Worm (Caenorhabditis elegans) whole organism, L4 larva: ENCODE data around the gene pho-8.

ENCODE experiments used
- F10B5.3 ChIP-seq: sonication (generic microtip); optimal IDR thresholded peaks from 2 replicates; lab custom pipeline; 2016; ENCODE audit warnings: mild to moderate bottlenecking, missing genetic modification characterization, missing compliant biosample characterization
- T20F7.1 ChIP-seq: fragments of 200-800 bp; sonication (Bioruptor generic); optimal IDR thresholded peaks from 2 replicates; lab custom pipeline; 2018; ENCODE audit warnings: mild to moderate bottlenecking, missing genetic modification characterization, missing compliant biosample characterization
- T26A8.4 ChIP-seq: fragments of 200-800 bp; sonication (Bioruptor generic); IDR thresholded peaks from 2 replicates; pipeline ENCODE4 v1.3.6; 2022; ENCODE audit warnings: missing genetic modification characterization, missing compliant biosample characterization
- Y75B8A.6 ChIP-seq: fragments of 200-800 bp; sonication (Bioruptor generic); IDR thresholded peaks from 2 replicates; pipeline ENCODE4 v1.3.6; 2022; ENCODE audit warnings: missing genetic modification reagents, missing genetic modification characterization, missing compliant biosample characterization
- aha-1 ChIP-seq: fragments of 150-350 bp; peaks from one replicate; lab custom pipeline; 2014; ENCODE audit warnings: missing biosample characterization, missing genetic modification characterization
- ama-1 ChIP-seq: fragments of 150-350 bp; optimal IDR thresholded peaks from 2 replicates; lab custom pipeline; 2014; ENCODE audit warnings: inconsistent platforms, mixed read lengths
- ceh-20 ChIP-seq: fragments of 200-800 bp; sonication (Bioruptor generic); IDR thresholded peaks from 2 replicates; pipeline ENCODE4 v1.3.6; 2022; ENCODE audit warnings: missing genetic modification reagents, missing genetic modification characterization, missing compliant biosample characterization
- daf-16 ChIP-seq, 3 experiments: sonication (generic microtip); optimal IDR thresholded peaks; 2 replicates each; lab custom pipeline; 2016 to 2017; ENCODE audit warnings: missing genetic modification characterization in 3 of 3, missing genetic modification reagents in 3 of 3, mild to moderate bottlenecking in 2 of 3, missing compliant biosample characterization in 2 of 3, missing biosample characterization in 1 of 3, moderate library complexity in 1 of 3
- dmd-6 ChIP-seq: fragments of 200-800 bp; sonication (Bioruptor generic); IDR thresholded peaks from 2 replicates; pipeline ENCODE4 v1.3.6; 2022; ENCODE audit warnings: missing genetic modification reagents, missing genetic modification characterization, missing compliant biosample characterization
- dmd-8 ChIP-seq: fragments of 200-800 bp; sonication (Bioruptor generic); IDR thresholded peaks from 2 replicates; pipeline ENCODE4 v1.3.6; 2022; ENCODE audit warnings: missing genetic modification characterization, missing compliant biosample characterization
- dve-1 ChIP-seq: sonication (generic microtip); optimal IDR thresholded peaks from 2 replicates; lab custom pipeline; 2017; ENCODE audit warnings: antibody characterized with exemption, mild to moderate bottlenecking, missing genetic modification characterization, missing compliant biosample characterization; ENCODE audit not compliant: insufficient read depth
- fos-1 ChIP-seq: fragments of 150-350 bp; optimal IDR thresholded peaks from 2 replicates; lab custom pipeline; 2014; ENCODE audit warnings: missing biosample characterization, missing genetic modification characterization
- hif-1 ChIP-seq, 2 experiments: sonication (generic microtip); optimal IDR thresholded peaks; 2 replicates each; lab custom pipeline; 2016 to 2017; ENCODE audit warnings: missing compliant biosample characterization in 2 of 2, missing genetic modification characterization in 2 of 2, missing genetic modification reagents in 2 of 2, missing genotype in 2 of 2, mild to moderate bottlenecking in 1 of 2
- hlh-11 ChIP-seq: fragments of 200-800 bp; sonication (Bioruptor generic); optimal IDR thresholded peaks from 2 replicates; lab custom pipeline; 2018; ENCODE audit warnings: mild to moderate bottlenecking, missing genetic modification characterization, missing compliant biosample characterization
- hlh-30 ChIP-seq: sonication (generic microtip); optimal IDR thresholded peaks from 2 replicates; lab custom pipeline; 2017; ENCODE audit warnings: antibody characterized with exemption, mild to moderate bottlenecking, missing genetic modification characterization, missing compliant biosample characterization; ENCODE audit not compliant: insufficient read depth
- hmg-1.1 ChIP-seq: fragments of 200-800 bp; sonication (Bioruptor generic); IDR thresholded peaks from 2 replicates; pipeline ENCODE4 v1.3.6; 2022; ENCODE audit warnings: missing genetic modification reagents, missing genetic modification characterization, missing compliant biosample characterization
- lin-1 ChIP-seq: fragments of 200-800 bp; sonication (Bioruptor generic); IDR thresholded peaks from 2 replicates; pipeline ENCODE4 v1.3.6; 2022; ENCODE audit warnings: missing genetic modification reagents, missing genetic modification characterization, missing compliant biosample characterization
- lin-38 ChIP-seq: fragments of 200-800 bp; sonication (Bioruptor generic); IDR thresholded peaks from 2 replicates; pipeline ENCODE4 v1.3.6; 2022; ENCODE audit warnings: missing genetic modification reagents, missing genetic modification characterization, missing compliant biosample characterization
- lsy-2 ChIP-seq, 2 experiments: fragments of 150-350 bp in 1 of 2; sonication (generic microtip) in 1 of 2; optimal IDR thresholded peaks; 2 replicates each; lab custom pipeline; 2014 to 2017; ENCODE audit warnings: missing biosample characterization in 2 of 2, missing genetic modification characterization in 2 of 2
- mdl-1 ChIP-seq, 2 experiments: fragments of 150-350 bp in 1 of 2; sonication (generic microtip) in 1 of 2; optimal IDR thresholded peaks; 2 replicates each; lab custom pipeline; 2014 to 2017; ENCODE audit warnings: missing biosample characterization in 2 of 2, missing genetic modification characterization in 2 of 2
- mdt-29 ChIP-seq: fragments of 200-800 bp; sonication (Bioruptor generic); IDR thresholded peaks from 2 replicates; pipeline ENCODE4 v1.3.6; 2022; ENCODE audit warnings: missing genetic modification reagents, missing genetic modification characterization, missing compliant biosample characterization
- mep-1 ChIP-seq: fragments of 150-350 bp; sonication (generic microtip); optimal IDR thresholded peaks from 3 replicates; lab custom pipeline; 2014; ENCODE audit warnings: missing biosample characterization, missing genetic modification characterization
- mxl-3 ChIP-seq: fragments of 200-800 bp; sonication (Bioruptor generic); optimal IDR thresholded peaks from 2 replicates; lab custom pipeline; 2018; ENCODE audit warnings: mild to moderate bottlenecking, missing genetic modification characterization, missing compliant biosample characterization
- nhr-10 ChIP-seq: fragments of 150-350 bp; optimal IDR thresholded peaks from 2 replicates; lab custom pipeline; 2014; ENCODE audit warnings: missing biosample characterization, missing genetic modification characterization
- nhr-102 ChIP-seq: sonication (generic microtip); optimal IDR thresholded peaks from 2 replicates; lab custom pipeline; 2016; ENCODE audit warnings: mild to moderate bottlenecking, missing genetic modification characterization, moderate library complexity, missing compliant biosample characterization
- nhr-11 ChIP-seq: fragments of 150-350 bp; optimal IDR thresholded peaks from 2 replicates; lab custom pipeline; 2014; ENCODE audit warnings: missing biosample characterization, missing genetic modification characterization
- nhr-28 ChIP-seq: fragments of 150-350 bp; optimal IDR thresholded peaks from 2 replicates; lab custom pipeline; 2014; ENCODE audit warnings: missing biosample characterization, missing genetic modification characterization
- nhr-41 ChIP-seq: fragments of 200-800 bp; sonication (Bioruptor generic); IDR thresholded peaks from 2 replicates; pipeline ENCODE4 v1.3.6; 2022; ENCODE audit warnings: missing genetic modification reagents, missing genetic modification characterization, missing compliant biosample characterization
- nhr-6 ChIP-seq: fragments of 150-350 bp; optimal IDR thresholded peaks from 2 replicates; lab custom pipeline; 2014; ENCODE audit warnings: missing biosample characterization, missing genetic modification characterization
- nhr-77 ChIP-seq: fragments of 150-350 bp; optimal IDR thresholded peaks from 2 replicates; lab custom pipeline; 2014; ENCODE audit warnings: missing biosample characterization, missing genetic modification characterization
- pha-4 ChIP-seq, 2 experiments: fragments of 150-350 bp in 1 of 2; fragments of 200-800 bp in 1 of 2; sonication (Bioruptor generic) in 1 of 2; IDR thresholded peaks in 1 of 2; optimal IDR thresholded peaks in 1 of 2; 2 replicates each; pipeline versions ENCODE4 v1.3.6 to Lab custom; 2014 to 2022; ENCODE audit warnings: missing genetic modification characterization in 2 of 2, missing genetic modification reagents in 2 of 2, missing biosample characterization in 1 of 2, missing compliant biosample characterization in 1 of 2
- php-3 ChIP-seq: fragments of 200-800 bp; sonication (Bioruptor generic); IDR thresholded peaks from 2 replicates; pipeline ENCODE4 v1.3.6; 2022; ENCODE audit warnings: missing genetic modification reagents, missing genetic modification characterization, missing compliant biosample characterization
- pqm-1 ChIP-seq: sonication (generic microtip); optimal IDR thresholded peaks from 2 replicates; lab custom pipeline; 2017; ENCODE audit warnings: missing biosample characterization, missing genetic modification characterization
- snpc-1.2 ChIP-seq: fragments of 200-800 bp; sonication (Bioruptor generic); IDR thresholded peaks from 2 replicates; pipeline ENCODE4 v1.3.6; 2022; ENCODE audit warnings: missing genetic modification reagents, missing genetic modification characterization, missing compliant biosample characterization
- tag-97 ChIP-seq: fragments of 200-800 bp; sonication (Bioruptor generic); IDR thresholded peaks from 2 replicates; pipeline ENCODE4 v1.3.6; 2022; ENCODE audit warnings: missing genetic modification characterization, missing compliant biosample characterization
- unc-62 ChIP-seq, 3 experiments: fragments of 150-350 bp in 1 of 3; sonication (generic microtip); optimal IDR thresholded peaks in 2 of 3; peaks in 1 of 3; 1 replicate in 1 of 3; 2 replicates in 2 of 3; lab custom pipeline; 2014 to 2017; ENCODE audit warnings: missing biosample characterization in 3 of 3, missing genetic modification characterization in 3 of 3, missing genetic modification reagents in 3 of 3, missing genotype in 1 of 3
- zfp-3 ChIP-seq: fragments of 200-800 bp; sonication (Bioruptor generic); conservative IDR thresholded peaks from 2 replicates; pipeline ENCODE4 v1.3.6; 2022; ENCODE audit warnings: missing genetic modification reagents, missing genetic modification characterization, missing compliant biosample characterization
- zip-2 ChIP-seq: fragments of 150-350 bp; optimal IDR thresholded peaks from 2 replicates; lab custom pipeline; 2014; ENCODE audit warnings: missing biosample characterization, missing genetic modification characterization
- ztf-7 ChIP-seq: fragments of 150-350 bp; optimal IDR thresholded peaks from 2 replicates; lab custom pipeline; 2014; ENCODE audit warnings: missing biosample characterization, missing genetic modification characterization

The pho-8 gene

DNA sequence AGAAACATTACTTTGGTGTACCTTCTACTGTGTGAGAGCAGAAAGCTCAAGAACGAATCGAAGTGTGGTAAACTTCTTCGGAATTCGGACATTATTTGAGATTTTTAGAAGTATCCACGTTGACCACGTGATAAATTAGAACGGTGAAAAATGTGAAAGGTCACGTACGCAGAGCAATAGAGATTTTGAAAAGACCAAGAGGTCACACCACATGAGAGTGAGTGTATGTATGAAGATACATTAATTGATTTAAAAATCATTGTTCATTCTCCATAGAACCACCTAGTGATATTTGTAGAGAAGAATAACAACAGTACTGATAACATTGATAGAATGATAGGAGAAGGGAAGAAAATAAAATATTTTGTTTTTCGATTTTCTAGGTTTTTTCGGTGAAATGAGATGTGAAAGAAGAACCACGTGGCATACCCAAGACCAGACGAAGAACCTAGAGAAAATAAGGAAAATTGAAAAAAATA lies 10.9 kb upstream of the pho-8 start, which contains the start of gene pyc-1:
Gene pyc-1, minus strand, starts transcription at position 69 of the 479 bp plus-strand sequence.
- TF ChIP-seq ama-1 (lab: Kevin White, UChicago) = no peak
- peak; percentile 71 for TF ChIP-seq mep-1 (tag; lab: Kevin White, UChicago)
- no peak for TF ChIP-seq ceh-20
- no peak for TF ChIP-seq fos-1 (tag; lab: Kevin White, UChicago)
- TF ChIP-seq nhr-41 (GFP tag; lab: Robert Waterston, UW) = no peak
- TF ChIP-seq zfp-3 = peak; percentile 64
- no peak for TF ChIP-seq nhr-102 (tag; lab: Kevin White, UChicago)
- TF ChIP-seq nhr-77 = peak; percentile 90
- TF ChIP-seq dve-1 (tag; lab: Kevin White, UChicago) = peak; percentile 76
- TF ChIP-seq mxl-3 (GFP tag; lab: Kevin White, UChicago) = peak; percentile 15
- TF ChIP-seq aha-1 = peak; percentile 92
- TF ChIP-seq pha-4 (GFP tag; IDR thresholded peaks at IDR 0.05; lab: Robert Waterston, UW) = 0 out of 2 replicates have a peak, but pooled peaks have one; percentile 10
- no peak for TF ChIP-seq pha-4 (tag; optimal IDR thresholded peaks at IDR 0.05; lab: Kevin White, UChicago)
- TF ChIP-seq dmd-6 (GFP tag; lab: Robert Waterston, UW) = peak; percentile 47
- peak; percentile 28 for TF ChIP-seq lin-38 (GFP tag; lab: Robert Waterston, UW)
- TF ChIP-seq nhr-10 (tag; lab: Kevin White, UChicago) = peak; percentile 90
- TF ChIP-seq snpc-1.2 = no peak
- peak; percentile 23; the same call in 1 of the 2 replicates for TF ChIP-seq mdt-29 (GFP tag; lab: Robert Waterston, UW)
- TF ChIP-seq T20F7.1 (GFP tag; lab: Kevin White, UChicago) = peak; percentile 66
- TF ChIP-seq nhr-28 (tag; lab: Kevin White, UChicago) = peak; percentile 84
- TF ChIP-seq ztf-7 (tag; lab: Kevin White, UChicago) = no peak
- no peak for TF ChIP-seq T26A8.4 (GFP tag; lab: Robert Waterston, UW)
- no peak for TF ChIP-seq dmd-8
- peak; percentile 66 for TF ChIP-seq hlh-11 (tag; lab: Kevin White, UChicago)
- TF ChIP-seq lin-1 (GFP tag; lab: Robert Waterston, UW) = 0 out of 2 replicates have a peak, but pooled peaks have one; percentile 12
- peak; percentile 47 for TF ChIP-seq nhr-6 (tag; lab: Kevin White, UChicago)
- no peak for TF ChIP-seq daf-16 (GFP tag; optimal IDR thresholded peaks at IDR 0.05; lab: Kevin White, UChicago)
- TF ChIP-seq daf-16 (tag; optimal IDR thresholded peaks at IDR 0.05; lab: Kevin White, UChicago) = peak; percentile 91
- no peak for TF ChIP-seq tag-97 (GFP tag; lab: Robert Waterston, UW)
- TF ChIP-seq hmg-1.1 (GFP tag; lab: Robert Waterston, UW) = no peak
- peak in 1 of 2 experiments; percentile 51 for TF ChIP-seq lsy-2 (tag; optimal IDR thresholded peaks at IDR 0.05; lab: Kevin White, UChicago)
- no peak for TF ChIP-seq php-3 (GFP tag; lab: Robert Waterston, UW)
- peak; percentile 23 for TF ChIP-seq nhr-11 (tag; lab: Kevin White, UChicago)
- TF ChIP-seq F10B5.3 (tag; lab: Kevin White, UChicago) = no peak
- no peak for TF ChIP-seq Y75B8A.6 (GFP tag; lab: Robert Waterston, UW)
- peak in 1 of 2 experiments; percentile 49 for TF ChIP-seq unc-62 (GFP tag; optimal IDR thresholded peaks at IDR 0.05 in 1 of 2; lab: Kevin White, UChicago)
- no peak for TF ChIP-seq unc-62 (tag; optimal IDR thresholded peaks at IDR 0.05; lab: Kevin White, UChicago)
- TF ChIP-seq hif-1 (tag; optimal IDR thresholded peaks at IDR 0.05; lab: Kevin White, UChicago) = peak; percentile 74 to 95
- peak; percentile 10 for TF ChIP-seq pqm-1 (tag; lab: Kevin White, UChicago)
- peak; percentile 21 for TF ChIP-seq zip-2 (tag; lab: Kevin White, UChicago)
- peak; percentile 71 for TF ChIP-seq hlh-30 (tag; lab: Kevin White, UChicago)
- TF ChIP-seq mdl-1 (tag; optimal IDR thresholded peaks at IDR 0.05; lab: Kevin White, UChicago) = peak in 1 of 2 experiments; percentile 47
